Fruit fly (Drosophila melanogaster) whole organism, wandering third instar larva: ENCODE data around the gene Zcchc7.
A peak's percentile ranks its signal among the peaks of the same experiment; 100 is the strongest.

Experiments
- Dfd ChIP-seq: fragments of >200 bp; optimal IDR thresholded peaks from 2 replicates; lab custom pipeline; 2017; ENCODE audit warnings: missing biosample characterization, missing genetic modification characterization
- br ChIP-seq: fragments of 200-800 bp; sonication (Bioruptor generic); optimal IDR thresholded peaks from 2 replicates; lab custom pipeline; 2016; ENCODE audit warnings: missing biosample characterization, missing genetic modification characterization
- dmrt93B ChIP-seq: fragments of 200-800 bp; sonication (Bioruptor generic); optimal IDR thresholded peaks from 2 replicates; lab custom pipeline; 2018; ENCODE audit warnings: missing biosample characterization, mild to moderate bottlenecking, missing genetic modification characterization
- h ChIP-seq: fragments of 200-800 bp; sonication (Bioruptor generic); optimal IDR thresholded peaks from 3 replicates; lab custom pipeline; 2016; ENCODE audit warnings: missing biosample characterization, mild to moderate bottlenecking, missing genetic modification characterization
- psq ChIP-seq: fragments of 200-800 bp; sonication (Bioruptor generic); optimal IDR thresholded peaks from 3 replicates; lab custom pipeline; 2017; ENCODE audit warnings: missing biosample characterization, mild to moderate bottlenecking, missing genetic modification characterization, moderate library complexity

DNA sequence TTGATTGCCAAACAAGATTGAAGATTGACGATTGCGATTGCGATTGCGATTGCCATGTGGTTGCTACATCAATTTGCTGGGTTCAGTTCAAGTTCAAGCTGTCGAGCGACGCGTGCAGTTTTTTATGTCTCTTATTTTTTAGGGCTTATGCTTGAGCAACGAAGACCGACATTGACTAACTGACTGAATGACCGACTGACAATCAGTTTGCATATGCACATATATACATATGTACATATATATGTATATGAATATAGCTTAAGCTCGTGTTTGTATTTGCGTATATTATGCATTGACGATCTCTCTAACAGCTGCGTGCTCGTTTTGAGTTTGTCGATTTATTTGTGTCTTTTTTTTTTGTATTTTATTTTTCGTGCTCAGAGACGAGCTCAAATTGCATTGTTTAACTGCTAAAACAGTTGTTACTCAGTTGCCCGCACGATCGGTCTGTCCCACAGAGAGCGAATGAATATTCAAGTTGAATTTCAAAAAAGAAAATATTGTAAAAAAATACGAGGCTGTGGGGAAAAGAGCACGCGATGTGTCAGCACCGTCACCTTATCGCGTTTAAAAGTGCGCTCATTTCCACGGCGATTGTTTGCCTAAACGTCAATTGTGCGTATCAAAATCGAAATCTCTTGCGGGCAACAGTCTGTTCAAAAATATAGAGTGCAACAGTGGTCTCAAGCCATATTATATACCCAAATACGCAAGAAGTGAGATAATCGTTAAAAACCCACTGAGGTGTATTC, 41.2 kb downstream of the Zcchc7 start:
- TF ChIP-seq br (no peak), Dfd (GFP tag; lab: Kevin White, UChicago) (no peak), psq (GFP tag; lab: Kevin White, UChicago) (no peak), h (GFP tag; lab: Kevin White, UChicago) (peak; percentile 18), dmrt93B (no peak)
